Fruit fly (Drosophila melanogaster) whole organism: ENCODE measurements around the gene fkh.

Experiments used
- CG8478 ChIP-seq: fragments of >200 bp; optimal IDR thresholded peaks from 2 replicates; lab custom pipeline; 2018; ENCODE audit warnings: inconsistent platforms
- Dll ChIP-seq: fragments of >200 bp; optimal IDR thresholded peaks from 2 replicates; lab custom pipeline; 2017
- psq ChIP-seq: fragments of >200 bp; optimal IDR thresholded peaks from 2 replicates; lab custom pipeline; 2017
- usp ChIP-seq: fragments of >200 bp; optimal IDR thresholded peaks from 2 replicates; lab custom pipeline; 2017; ENCODE audit warnings: missing biosample characterization, missing genetic modification characterization, mixed read lengths

- TF ChIP-seq Dll (lab: Kevin White, UChicago) (no peak), usp (GFP tag; lab: Kevin White, UChicago) (no peak), psq (lab: Kevin White, UChicago) (no peak), CG8478 (lab: Kevin White, UChicago) (no peak)
Observed at dm6 chr3R:28582629-28583028, 2.4 kb downstream of the fkh start.
